Worm (Caenorhabditis elegans) whole organism, mixed stage, embryonic: ENCODE data around the gene nlp-56.

ENCODE experiments used
- M03D4.4 ChIP-seq: sonication (generic microtip); optimal IDR thresholded peaks from 2 replicates; lab custom pipeline; 2017; ENCODE audit warnings: mild to moderate bottlenecking, missing genetic modification characterization, missing compliant biosample characterization
- bed-3 ChIP-seq: fragments of 200-800 bp; sonication (Bioruptor generic); optimal IDR thresholded peaks from 3 replicates; lab custom pipeline; 2018; ENCODE audit warnings: mild to moderate bottlenecking, missing genetic modification characterization, moderate library complexity, missing compliant biosample characterization
- blmp-1 ChIP-seq: fragments of 150-350 bp; optimal IDR thresholded peaks from 2 replicates; lab custom pipeline; 2014; ENCODE audit warnings: missing biosample characterization, missing genetic modification characterization
- ceh-39 ChIP-seq: fragments of 150-350 bp; optimal IDR thresholded peaks from 2 replicates; lab custom pipeline; 2014; ENCODE audit warnings: missing biosample characterization, missing genetic modification characterization
- ceh-43 ChIP-seq: fragments of 200-800 bp; sonication (Bioruptor generic); optimal IDR thresholded peaks from 2 replicates; lab custom pipeline; 2018; ENCODE audit warnings: mild to moderate bottlenecking, missing genetic modification characterization, moderate library complexity, missing compliant biosample characterization
- ceh-83 ChIP-seq: fragments of 200-800 bp; sonication (Bioruptor generic); optimal IDR thresholded peaks from 2 replicates; lab custom pipeline; 2018; ENCODE audit warnings: mild to moderate bottlenecking, missing genetic modification characterization, missing compliant biosample characterization
- ces-1 ChIP-seq: fragments of 150-350 bp; optimal IDR thresholded peaks from 2 replicates; lab custom pipeline; 2014; ENCODE audit warnings: missing biosample characterization, missing genetic modification reagents, missing genetic modification characterization
- cnd-1 ChIP-seq: fragments of 200-800 bp; sonication (Bioruptor generic); optimal IDR thresholded peaks from 2 replicates; lab custom pipeline; 2018; ENCODE audit warnings: mild to moderate bottlenecking, missing genetic modification characterization, missing compliant biosample characterization
- drap-1 ChIP-seq: fragments of 200-800 bp; sonication (Bioruptor generic); optimal IDR thresholded peaks from 3 replicates; lab custom pipeline; 2018; ENCODE audit warnings: mild to moderate bottlenecking, missing genetic modification characterization, missing compliant biosample characterization
- elt-1 ChIP-seq: sonication (generic microtip); optimal IDR thresholded peaks from 2 replicates; lab custom pipeline; 2017; ENCODE audit warnings: missing genetic modification characterization, mild to moderate bottlenecking, missing compliant biosample characterization, antibody characterized with exemption, moderate library complexity, borderline replicate concordance; ENCODE audit not compliant: insufficient read depth
- elt-3 ChIP-seq: fragments of 150-350 bp; optimal IDR thresholded peaks from 2 replicates; lab custom pipeline; 2014; ENCODE audit warnings: missing biosample characterization, missing genetic modification characterization
- hlh-1 ChIP-seq: fragments of 150-350 bp; optimal IDR thresholded peaks from 2 replicates; lab custom pipeline; 2014; ENCODE audit warnings: missing biosample characterization, missing genetic modification reagents, missing genetic modification characterization
- lin-13 ChIP-seq: fragments of 150-350 bp; optimal IDR thresholded peaks from 2 replicates; lab custom pipeline; 2014; ENCODE audit warnings: missing biosample characterization, missing genetic modification characterization
- lin-32 ChIP-seq: fragments of 200-800 bp; sonication (Bioruptor generic); optimal IDR thresholded peaks from 2 replicates; lab custom pipeline; 2018; ENCODE audit warnings: mild to moderate bottlenecking, missing genetic modification characterization, missing compliant biosample characterization
- mab-5 ChIP-seq: fragments of 150-350 bp; optimal IDR thresholded peaks from 2 replicates; lab custom pipeline; 2014; ENCODE audit warnings: missing biosample characterization, missing genetic modification characterization
- mep-1 ChIP-seq: fragments of 150-350 bp; optimal IDR thresholded peaks from 2 replicates; lab custom pipeline; 2017; ENCODE audit warnings: missing biosample characterization, missing genetic modification reagents, missing genetic modification characterization, inconsistent platforms
- mls-2 ChIP-seq: sonication (generic microtip); optimal IDR thresholded peaks from 2 replicates; lab custom pipeline; 2016; ENCODE audit warnings: mild to moderate bottlenecking, missing genetic modification characterization, moderate library complexity, missing compliant biosample characterization
- nhr-12 ChIP-seq: fragments of 150-350 bp; optimal IDR thresholded peaks from 2 replicates; lab custom pipeline; 2014; ENCODE audit warnings: missing biosample characterization, missing genetic modification characterization
- nhr-2 ChIP-seq: fragments of 150-350 bp; optimal IDR thresholded peaks from 2 replicates; lab custom pipeline; 2014; ENCODE audit warnings: missing biosample characterization, missing genetic modification characterization
- nhr-237 ChIP-seq: fragments of 150-350 bp; optimal IDR thresholded peaks from 2 replicates; lab custom pipeline; 2014; ENCODE audit warnings: missing biosample characterization, missing genetic modification characterization
- nhr-28 ChIP-seq: fragments of 150-350 bp; optimal IDR thresholded peaks from 2 replicates; lab custom pipeline; 2014; ENCODE audit warnings: missing biosample characterization, missing genetic modification characterization
- nhr-76 ChIP-seq: sonication (generic microtip); optimal IDR thresholded peaks from 2 replicates; lab custom pipeline; 2017; ENCODE audit warnings: missing biosample characterization, missing genetic modification characterization
- pha-4 ChIP-seq: fragments of 150-350 bp; optimal IDR thresholded peaks from 2 replicates; lab custom pipeline; 2018; ENCODE audit warnings: missing biosample characterization, missing genetic modification reagents, missing genetic modification characterization
- snpc-4 ChIP-seq: fragments of 150-350 bp; optimal IDR thresholded peaks from 2 replicates; lab custom pipeline; 2014; ENCODE audit warnings: missing biosample characterization, missing genetic modification characterization
- sptf-1 ChIP-seq: sonication (generic microtip); optimal IDR thresholded peaks from 2 replicates; lab custom pipeline; 2017; ENCODE audit warnings: mild to moderate bottlenecking, missing genetic modification characterization, moderate library complexity, missing compliant biosample characterization
- tbx-8 ChIP-seq: fragments of 200-800 bp; sonication (Bioruptor generic); optimal IDR thresholded peaks from 2 replicates; lab custom pipeline; 2018; ENCODE audit warnings: mild to moderate bottlenecking, missing genetic modification characterization, moderate library complexity, missing compliant biosample characterization
- unc-120 ChIP-seq: sonication (generic microtip); optimal IDR thresholded peaks from 2 replicates; lab custom pipeline; 2017; ENCODE audit warnings: missing genetic modification characterization, missing compliant biosample characterization; ENCODE audit not compliant: poor library complexity, severe bottlenecking
- unc-39 ChIP-seq: fragments of 150-350 bp; optimal IDR thresholded peaks from 2 replicates; lab custom pipeline; 2014; ENCODE audit warnings: missing biosample characterization, missing genetic modification characterization
- unc-62 ChIP-seq: fragments of 150-350 bp; optimal IDR thresholded peaks from 2 replicates; lab custom pipeline; 2014; ENCODE audit warnings: missing biosample characterization, missing genetic modification reagents, missing genetic modification characterization
- zip-8 ChIP-seq: fragments of 150-350 bp; optimal IDR thresholded peaks from 2 replicates; lab custom pipeline; 2014; ENCODE audit warnings: missing biosample characterization, missing genetic modification characterization
- ztf-11 ChIP-seq: fragments of 150-350 bp; optimal IDR thresholded peaks from 2 replicates; lab custom pipeline; 2014; ENCODE audit warnings: missing biosample characterization, missing genetic modification characterization

nlp-56 gene

ce11 chrIV:14806903-14807302 is 22.4 kb upstream of the nlp-56 start, which contains the start of gene oig-5:
Gene oig-5 (plus strand): TSS chrIV:14807203.
- TF ChIP-seq pha-4 (tag; lab: Kevin White, UChicago), result no peak
- TF ChIP-seq tbx-8, result no peak
- no peak for TF ChIP-seq ceh-43
- TF ChIP-seq unc-120 (tag; lab: Kevin White, UChicago), result no peak
- TF ChIP-seq mab-5 (tag; lab: Kevin White, UChicago), result no peak
- TF ChIP-seq drap-1 (GFP tag; lab: Kevin White, UChicago), result no peak
- no peak for TF ChIP-seq hlh-1
- no peak for TF ChIP-seq snpc-4 (tag; lab: Kevin White, UChicago)
- TF ChIP-seq ceh-83 (GFP tag; lab: Kevin White, UChicago), result no peak
- TF ChIP-seq, all 35 proteins: peak for 0

- TF ChIP-seq M03D4.4 (tag; lab: Kevin White, UChicago) (no peak), unc-39 (tag; lab: Kevin White, UChicago) (no peak), nhr-237 (tag; lab: Kevin White, UChicago) (no peak), ceh-43 (no peak), elt-1 (no peak), drap-1 (GFP tag; lab: Kevin White, UChicago) (no peak), cnd-1 (tag; lab: Kevin White, UChicago) (no peak), blmp-1 (tag; lab: Kevin White, UChicago) (no peak)
Observed at ce11 chrIV:14802316-14802715, 17.8 kb upstream of the nlp-56 start, which contains the start of gene Y57G11C.1142. Gene Y57G11C.1142 (plus strand): TSS chrIV:14802616.

ce11 chrIV:14800931-14801330 is 16.4 kb upstream of the nlp-56 start:
- no peak for TF ChIP-seq sptf-1
- TF ChIP-seq ztf-11 (tag; lab: Kevin White, UChicago), result no peak
- TF ChIP-seq M03D4.4 (tag; lab: Kevin White, UChicago), result no peak
- no peak for TF ChIP-seq unc-62
- no peak for TF ChIP-seq mls-2 (tag; lab: Kevin White, UChicago)
- TF ChIP-seq drap-1 (GFP tag; lab: Kevin White, UChicago), result no peak
- no peak for TF ChIP-seq bed-3 (GFP tag; lab: Kevin White, UChicago)
- TF ChIP-seq nhr-2 (tag; lab: Kevin White, UChicago), result no peak
- TF ChIP-seq mab-5 (tag; lab: Kevin White, UChicago), result no peak
- no peak for TF ChIP-seq lin-13 (tag; lab: Kevin White, UChicago)
- TF ChIP-seq ces-1 (GFP tag; lab: Kevin White, UChicago), result no peak
- no peak for TF ChIP-seq zip-8 (tag; lab: Kevin White, UChicago)
- no peak for TF ChIP-seq elt-3 (tag; lab: Kevin White, UChicago)
- no peak for TF ChIP-seq ceh-83 (GFP tag; lab: Kevin White, UChicago)
- no peak for TF ChIP-seq tbx-8
- TF ChIP-seq lin-32 (GFP tag; lab: Kevin White, UChicago), result no peak
- TF ChIP-seq nhr-12 (tag; lab: Kevin White, UChicago), result no peak
- no peak for TF ChIP-seq ceh-43
- no peak for TF ChIP-seq mep-1
- no peak for TF ChIP-seq hlh-1

- TF ChIP-seq nhr-12 (tag; lab: Kevin White, UChicago), result no peak
- TF ChIP-seq blmp-1 (tag; lab: Kevin White, UChicago), result no peak
- TF ChIP-seq nhr-28 (tag; lab: Kevin White, UChicago), result no peak
- no peak for TF ChIP-seq ces-1 (GFP tag; lab: Kevin White, UChicago)
- TF ChIP-seq elt-1, result no peak
- no peak for TF ChIP-seq nhr-76 (tag; lab: Kevin White, UChicago)
- TF ChIP-seq lin-32 (GFP tag; lab: Kevin White, UChicago), result no peak
- TF ChIP-seq mls-2 (tag; lab: Kevin White, UChicago), result no peak
- TF ChIP-seq snpc-4 (tag; lab: Kevin White, UChicago), result no peak
- TF ChIP-seq hlh-1, result no peak
- TF ChIP-seq unc-39 (tag; lab: Kevin White, UChicago), result no peak
- no peak for TF ChIP-seq pha-4 (tag; lab: Kevin White, UChicago)
- TF ChIP-seq ceh-39 (tag; lab: Kevin White, UChicago), result no peak
- TF ChIP-seq ceh-43, result no peak
- no peak for TF ChIP-seq ceh-83 (GFP tag; lab: Kevin White, UChicago)
- TF ChIP-seq mab-5 (tag; lab: Kevin White, UChicago), result no peak
Observed at ce11 chrIV:14799186-14799585, 14.6 kb upstream of the nlp-56 start, which contains the start of gene Y57G11C.14. Gene Y57G11C.14 (plus strand): TSS chrIV:14799311.

ce11 chrIV:14797849-14798248 is 13.3 kb upstream of the nlp-56 start, which contains the start of gene arl-8:
Gene arl-8 (plus strand): TSS chrIV:14798149.
- TF ChIP-seq nhr-28 (tag; lab: Kevin White, UChicago), result no peak
- TF ChIP-seq nhr-12 (tag; lab: Kevin White, UChicago), result no peak
- no peak for TF ChIP-seq elt-1
- TF ChIP-seq nhr-76 (tag; lab: Kevin White, UChicago), result no peak
- TF ChIP-seq unc-120 (tag; lab: Kevin White, UChicago), result no peak
- no peak for TF ChIP-seq ces-1 (GFP tag; lab: Kevin White, UChicago)
- no peak for TF ChIP-seq bed-3 (GFP tag; lab: Kevin White, UChicago)
- no peak for TF ChIP-seq drap-1 (GFP tag; lab: Kevin White, UChicago)
- no peak for TF ChIP-seq mep-1
- no peak for TF ChIP-seq tbx-8
- no peak for TF ChIP-seq nhr-2 (tag; lab: Kevin White, UChicago)
- no peak for TF ChIP-seq ceh-43
- no peak for TF ChIP-seq lin-32 (GFP tag; lab: Kevin White, UChicago)
- TF ChIP-seq unc-39 (tag; lab: Kevin White, UChicago), result no peak
- TF ChIP-seq ztf-11 (tag; lab: Kevin White, UChicago), result no peak
- TF ChIP-seq M03D4.4 (tag; lab: Kevin White, UChicago), result no peak
- TF ChIP-seq sptf-1, result no peak
- TF ChIP-seq blmp-1 (tag; lab: Kevin White, UChicago), result no peak
- TF ChIP-seq ceh-83 (GFP tag; lab: Kevin White, UChicago), result no peak
